Worm (Caenorhabditis elegans) whole organism, mixed stage, embryonic: Measurements from ENCODE around the gene C53C11.1.

ENCODE experiments used
- ceh-83 ChIP-seq: fragments of 200-800 bp; sonication (Bioruptor generic); optimal IDR thresholded peaks from 2 replicates; lab custom pipeline; 2018; ENCODE audit warnings: mild to moderate bottlenecking, missing genetic modification characterization, missing compliant biosample characterization
- lin-13 ChIP-seq: fragments of 150-350 bp; optimal IDR thresholded peaks from 2 replicates; lab custom pipeline; 2014; ENCODE audit warnings: missing biosample characterization, missing genetic modification characterization
- nhr-2 ChIP-seq: fragments of 150-350 bp; optimal IDR thresholded peaks from 2 replicates; lab custom pipeline; 2014; ENCODE audit warnings: missing biosample characterization, missing genetic modification characterization
- sem-2 ChIP-seq: fragments of 200-800 bp; sonication (Bioruptor generic); optimal IDR thresholded peaks from 2 replicates; lab custom pipeline; 2018; ENCODE audit warnings: mild to moderate bottlenecking, missing genetic modification characterization, missing compliant biosample characterization
- snpc-4 ChIP-seq: fragments of 150-350 bp; optimal IDR thresholded peaks from 2 replicates; lab custom pipeline; 2014; ENCODE audit warnings: missing biosample characterization, missing genetic modification characterization
- tbx-8 ChIP-seq: fragments of 200-800 bp; sonication (Bioruptor generic); optimal IDR thresholded peaks from 2 replicates; lab custom pipeline; 2018; ENCODE audit warnings: mild to moderate bottlenecking, missing genetic modification characterization, moderate library complexity, missing compliant biosample characterization
- unc-39 ChIP-seq: fragments of 150-350 bp; optimal IDR thresholded peaks from 2 replicates; lab custom pipeline; 2014; ENCODE audit warnings: missing biosample characterization, missing genetic modification characterization

DNA sequence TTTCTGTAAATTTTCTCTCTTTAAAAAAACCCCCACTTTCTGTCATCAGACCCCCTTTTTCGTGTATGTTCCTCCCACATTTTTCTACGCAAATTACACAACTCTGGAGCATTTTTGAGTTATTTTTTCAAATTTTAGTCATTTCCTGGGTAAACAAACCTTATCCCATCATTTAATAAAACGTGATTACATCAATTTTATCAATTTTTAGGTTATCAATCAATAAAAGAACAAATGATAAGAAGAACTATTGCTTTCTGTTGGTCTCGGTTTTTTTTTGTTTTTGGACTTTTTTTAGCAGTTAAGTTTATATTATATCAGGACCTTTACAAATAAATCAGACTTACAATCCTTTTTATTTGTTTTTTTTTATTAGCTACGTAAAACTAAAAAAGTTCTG is 4.2 kb upstream of the C53C11.1 start, which contains the start of gene C53C11.2:
- TF ChIP-seq ceh-83 (GFP tag; lab: Kevin White, UChicago): no peak
- TF ChIP-seq lin-13: no peak
- no peak for TF ChIP-seq sem-2 (GFP tag; lab: Kevin White, UChicago)
- no peak for TF ChIP-seq nhr-2 (tag; lab: Kevin White, UChicago)
- TF ChIP-seq tbx-8 (GFP tag; lab: Kevin White, UChicago): no peak
- TF ChIP-seq snpc-4: no peak
- TF ChIP-seq unc-39 (tag; lab: Kevin White, UChicago): no peak
